In genomic region chrIII:8043784-8044183, ce11 we compare ENCODE assay signal across 5 worm cellular contexts.
A peak's percentile ranks its signal among the peaks of the same experiment; 100 is the strongest.
TF ChIP-seq lines count a peak whose summit lies in the region.

No protein-coding gene starts in this region.

TF ChIP-seq in whole organism, L1 larva, 84 proteins besides CTCF, POLR2A, EP300 and RAD21 (continues in another document):
- peak; percentile 6 to 98 (median 74) for TF ChIP-seq elt-3 (tag; optimal IDR thresholded peaks at IDR 0.05; lab: Kevin White, UChicago)
- TF ChIP-seq lin-13 (GFP tag; optimal IDR thresholded peaks at IDR 0.05; lab: Kevin White, UChicago): peak; percentile 98
- peak; percentile 99 for TF ChIP-seq snu-23 (GFP tag; optimal IDR thresholded peaks at IDR 0.05; lab: Kevin White, UChicago)
- TF ChIP-seq ceh-8 (GFP tag; optimal IDR thresholded peaks at IDR 0.05; lab: Kevin White, UChicago): peak; percentile 80
- TF ChIP-seq rnt-1 (tag; optimal IDR thresholded peaks at IDR 0.05; lab: Kevin White, UChicago): peak; percentile 99
- peak; percentile 75 for TF ChIP-seq elt-2 (tag; optimal IDR thresholded peaks at IDR 0.05; lab: Kevin White, UChicago)
- peak; percentile 96 for TF ChIP-seq nhr-237 (tag; optimal IDR thresholded peaks at IDR 0.05; lab: Kevin White, UChicago)
- peak; percentile 83 to 97 for TF ChIP-seq egl-27 (tag; optimal IDR thresholded peaks at IDR 0.05; lab: Kevin White, UChicago)
- no peak for TF ChIP-seq hlh-4 (tag; optimal IDR thresholded peaks at IDR 0.05; lab: Kevin White, UChicago)
- TF ChIP-seq pag-3 (tag; optimal IDR thresholded peaks at IDR 0.05; lab: Kevin White, UChicago; ENCODE audit: borderline replicate concordance, insufficient read depth): no peak
- peak; percentile 79 for TF ChIP-seq fkh-4 (tag; optimal IDR thresholded peaks at IDR 0.05; lab: Kevin White, UChicago; ENCODE audit: borderline replicate concordance)
- peak; percentile 92 for TF ChIP-seq ces-1 (GFP tag; optimal IDR thresholded peaks at IDR 0.05; lab: Kevin White, UChicago)
- TF ChIP-seq swsn-7 (tag; optimal IDR thresholded peaks at IDR 0.05; lab: Kevin White, UChicago): peak; percentile 95
- peak; percentile 98 for TF ChIP-seq unc-130 (tag; optimal IDR thresholded peaks at IDR 0.05; lab: Kevin White, UChicago)
- TF ChIP-seq blmp-1 (tag; optimal IDR thresholded peaks at IDR 0.05; lab: Kevin White, UChicago): peak; percentile 87
- peak; percentile 100 for TF ChIP-seq C16A3.4 (tag; optimal IDR thresholded peaks at IDR 0.05; lab: Kevin White, UChicago)
- TF ChIP-seq C04F5.9 (tag; optimal IDR thresholded peaks at IDR 0.05; lab: Kevin White, UChicago): peak; percentile 91

TF ChIP-seq in whole organism, L3 larva, 47 proteins besides CTCF, POLR2A, EP300 and RAD21 (continues in another document):
- peak; percentile 57 for TF ChIP-seq ztf-11 (tag; optimal IDR thresholded peaks at IDR 0.05; lab: Kevin White, UChicago)
- peak; percentile 100 for TF ChIP-seq pha-4 (tag; optimal IDR thresholded peaks at IDR 0.05; lab: Kevin White, UChicago)
- TF ChIP-seq nhr-25 (tag; optimal IDR thresholded peaks at IDR 0.05; lab: Kevin White, UChicago): peak; percentile 96
- no peak for TF ChIP-seq nhr-12 (tag; optimal IDR thresholded peaks at IDR 0.05; lab: Kevin White, UChicago)
- TF ChIP-seq sea-2 (GFP tag; optimal IDR thresholded peaks at IDR 0.05; lab: Kevin White, UChicago): no peak
- TF ChIP-seq lin-15B (tag; optimal IDR thresholded peaks at IDR 0.05; lab: Kevin White, UChicago): peak; percentile 99
- TF ChIP-seq mml-1 (tag; optimal IDR thresholded peaks at IDR 0.05; lab: Kevin White, UChicago): no peak
- peak; percentile 82 for TF ChIP-seq egl-5 (tag; optimal IDR thresholded peaks at IDR 0.05; lab: Kevin White, UChicago)
- peak; percentile 96 for TF ChIP-seq unc-62 (GFP tag; optimal IDR thresholded peaks at IDR 0.05; lab: Kevin White, UChicago)
- no peak for TF ChIP-seq unc-39 (tag; optimal IDR thresholded peaks at IDR 0.05; lab: Kevin White, UChicago)
- TF ChIP-seq mdl-1 (tag; optimal IDR thresholded peaks at IDR 0.05; lab: Kevin White, UChicago): peak; percentile 72
- peak in 1 of 2 experiments; percentile 14 for TF ChIP-seq eor-1 (tag; optimal IDR thresholded peaks at IDR 0.05; lab: Kevin White, UChicago)
- TF ChIP-seq ZK546.5 (tag; optimal IDR thresholded peaks at IDR 0.05; lab: Kevin White, UChicago): peak; percentile 66
- TF ChIP-seq elt-2 (tag; optimal IDR thresholded peaks at IDR 0.05; lab: Kevin White, UChicago): peak; percentile 93
- no peak for TF ChIP-seq ceh-9 (tag; optimal IDR thresholded peaks at IDR 0.05; lab: Kevin White, UChicago)
- peak; percentile 96 for TF ChIP-seq pqm-1 (tag; optimal IDR thresholded peaks at IDR 0.05; lab: Kevin White, UChicago)
- peak; percentile 87 for TF ChIP-seq tbx-2 (tag; optimal IDR thresholded peaks at IDR 0.05; lab: Kevin White, UChicago)
- TF ChIP-seq fkh-2 (tag; optimal IDR thresholded peaks at IDR 0.05; lab: Kevin White, UChicago): no peak
- peak; percentile 96 for TF ChIP-seq egl-27 (tag; optimal IDR thresholded peaks at IDR 0.05; lab: Kevin White, UChicago)

TF ChIP-seq in whole organism, early embryonic, 17 proteins besides CTCF, POLR2A, EP300 and RAD21:
- TF ChIP-seq sea-1 (GFP tag; conservative IDR thresholded peaks at IDR 0.05; lab: Robert Waterston, UW): peak; percentile 100
- peak; percentile 100 for TF ChIP-seq ceh-13 (GFP tag; optimal IDR thresholded peaks at IDR 0.05; lab: Kevin White, UChicago)
- TF ChIP-seq ets-7 (tag; optimal IDR thresholded peaks at IDR 0.05; lab: Kevin White, UChicago): peak; percentile 99
- TF ChIP-seq tbx-37 (GFP tag; conservative IDR thresholded peaks at IDR 0.05; lab: Robert Waterston, UW): peak; percentile 100
- peak; percentile 97 for TF ChIP-seq ceh-36 (tag; optimal IDR thresholded peaks at IDR 0.05; lab: Kevin White, UChicago)
- peak; percentile 100 for TF ChIP-seq F13C5.2 (tag; optimal IDR thresholded peaks at IDR 0.05; lab: Kevin White, UChicago)
- peak; percentile 100 for TF ChIP-seq tbx-11 (GFP tag; IDR thresholded peaks at IDR 0.05; lab: Robert Waterston, UW)
- peak; percentile 98 for TF ChIP-seq hnd-1 (tag; optimal IDR thresholded peaks at IDR 0.05; lab: Kevin White, UChicago)
- TF ChIP-seq hmg-4 (GFP tag; optimal IDR thresholded peaks at IDR 0.05; lab: Kevin White, UChicago): peak; percentile 100
- peak; percentile 96 for TF ChIP-seq aly-1 (tag; optimal IDR thresholded peaks at IDR 0.05; lab: Kevin White, UChicago)
- peak; percentile 100 for TF ChIP-seq B0310.2 (tag; optimal IDR thresholded peaks at IDR 0.05; lab: Kevin White, UChicago)
- peak; percentile 99 for TF ChIP-seq tra-4 (tag; optimal IDR thresholded peaks at IDR 0.05; lab: Kevin White, UChicago)
- TF ChIP-seq ama-1 (optimal IDR thresholded peaks at IDR 0.05; lab: Kevin White, UChicago): no peak
- peak; percentile 98 for TF ChIP-seq flt-1 (GFP tag; IDR thresholded peaks at IDR 0.05; lab: Robert Waterston, UW)
- TF ChIP-seq pes-1 (GFP tag; IDR thresholded peaks at IDR 0.05; lab: Robert Waterston, UW): peak; percentile 99
- TF ChIP-seq hmbx-1 (tag; optimal IDR thresholded peaks at IDR 0.05; lab: Kevin White, UChicago): peak; percentile 95
- peak; percentile 100 for TF ChIP-seq scrt-1 (GFP tag; IDR thresholded peaks at IDR 0.05; lab: Robert Waterston, UW)

TF ChIP-seq in whole organism, midembryonic, 9 proteins besides CTCF, POLR2A, EP300 and RAD21:
- TF ChIP-seq cog-1 (tag; optimal IDR thresholded peaks at IDR 0.05; lab: Kevin White, UChicago) (peak; percentile 100), flt-1 (GFP tag; IDR thresholded peaks at IDR 0.05; lab: Robert Waterston, UW) (peak; percentile 100), med-1 (GFP tag; optimal IDR thresholded peaks at IDR 0.05; lab: Kevin White, UChicago; ENCODE audit: insufficient read depth) (peak; percentile 73), ztf-23 (GFP tag; IDR thresholded peaks at IDR 0.05; lab: Robert Waterston, UW) (peak; percentile 99), klf-2 (GFP tag; conservative IDR thresholded peaks at IDR 0.05; lab: Robert Waterston, UW) (peak; percentile 100), tab-1 (GFP tag; IDR thresholded peaks at IDR 0.05; lab: Robert Waterston, UW) (peak; percentile 99), ztf-29 (GFP tag; IDR thresholded peaks at IDR 0.05; lab: Robert Waterston, UW) (peak; percentile 99), ref-1 (GFP tag; conservative IDR thresholded peaks at IDR 0.05; lab: Robert Waterston, UW) (peak; percentile 100), T22C8.4 (GFP tag; IDR thresholded peaks at IDR 0.05; lab: Robert Waterston, UW) (peak; percentile 99)

TF ChIP-seq in whole organism, young adult, 124 proteins besides CTCF, POLR2A, EP300 and RAD21 (continues in another document):
- TF ChIP-seq madf-6 (GFP tag; IDR thresholded peaks at IDR 0.05; lab: Robert Waterston, UW): no peak; the same call in none of the 2 replicates
- peak; percentile 90; the same call in 1 of the 2 replicates for TF ChIP-seq B0336.3 (GFP tag; IDR thresholded peaks at IDR 0.05; lab: Robert Waterston, UW)
- no peak for TF ChIP-seq ama-1 (optimal IDR thresholded peaks at IDR 0.05; lab: Kevin White, UChicago)
- no peak for TF ChIP-seq ama-1 (GFP tag; optimal IDR thresholded peaks at IDR 0.05; lab: Kevin White, UChicago)
- TF ChIP-seq K11D2.4 (GFP tag; IDR thresholded peaks at IDR 0.05; lab: Robert Waterston, UW): peak; percentile 95; the same call in 1 of the 2 replicates
- TF ChIP-seq bed-1 (GFP tag; IDR thresholded peaks at IDR 0.05; lab: Robert Waterston, UW): no peak
- TF ChIP-seq Y53G8AR.9 (GFP tag; conservative IDR thresholded peaks at IDR 0.05; lab: Robert Waterston, UW): peak; percentile 92
- TF ChIP-seq egl-18 (GFP tag; IDR thresholded peaks at IDR 0.05; lab: Robert Waterston, UW): peak; percentile 69; the same call in 1 of the 2 replicates
- TF ChIP-seq snpc-4 (GFP tag; optimal IDR thresholded peaks at IDR 0.05; lab: Kevin White, UChicago): peak; percentile 83
- peak; percentile 86 to 90 (median 89) for TF ChIP-seq snpc-4 (tag; optimal IDR thresholded peaks at IDR 0.05; lab: Kevin White, UChicago)
- TF ChIP-seq egrh-3 (GFP tag; IDR thresholded peaks at IDR 0.05; lab: Robert Waterston, UW): peak; percentile 90
- peak; percentile 55; the same call in 1 of the 2 replicates for TF ChIP-seq aptf-3 (GFP tag; IDR thresholded peaks at IDR 0.05; lab: Robert Waterston, UW)
- TF ChIP-seq hrde-1 (tag; optimal IDR thresholded peaks at IDR 0.05; lab: Kevin White, UChicago; ENCODE audit: borderline replicate concordance): peak; percentile 93
- TF ChIP-seq hmg-1.2 (GFP tag; IDR thresholded peaks at IDR 0.05; lab: Robert Waterston, UW): peak; percentile 88
- peak; percentile 98 for TF ChIP-seq ZK185.1 (tag; optimal IDR thresholded peaks at IDR 0.05; lab: Kevin White, UChicago; ENCODE audit: poor library complexity, severe bottlenecking)
- TF ChIP-seq efl-1 (GFP tag; optimal IDR thresholded peaks at IDR 0.05; lab: Kevin White, UChicago): peak; percentile 83
- peak; percentile 51 for TF ChIP-seq ceh-79 (tag; optimal IDR thresholded peaks at IDR 0.05; lab: Kevin White, UChicago)
- TF ChIP-seq atf-7 (tag; optimal IDR thresholded peaks at IDR 0.05; lab: Kevin White, UChicago): no peak
- peak; percentile 38 for TF ChIP-seq F10E7.11 (tag; optimal IDR thresholded peaks at IDR 0.05; lab: Kevin White, UChicago)
- no peak for TF ChIP-seq ceh-58 (GFP tag; IDR thresholded peaks at IDR 0.05; lab: Robert Waterston, UW)
- TF ChIP-seq hsf-1 (GFP tag; IDR thresholded peaks at IDR 0.05; lab: Robert Waterston, UW): peak; percentile 71
- peak; percentile 89 for TF ChIP-seq snpc-1.3 (tag; optimal IDR thresholded peaks at IDR 0.05; lab: Kevin White, UChicago; ENCODE audit: insufficient read depth)
- peak; percentile 76 for TF ChIP-seq madf-8 (GFP tag; conservative IDR thresholded peaks at IDR 0.05; lab: Robert Waterston, UW)
- TF ChIP-seq Y95B8A.8 (GFP tag; IDR thresholded peaks at IDR 0.05; lab: Robert Waterston, UW): peak; percentile 98
- TF ChIP-seq tbp1 (GFP tag; optimal IDR thresholded peaks at IDR 0.05; lab: Kevin White, UChicago): peak; percentile 80
- TF ChIP-seq zim-3 (tag; optimal IDR thresholded peaks at IDR 0.05; lab: Kevin White, UChicago): peak; percentile 99
- peak; percentile 98 for TF ChIP-seq Y79H2A.3 (GFP tag; conservative IDR thresholded peaks at IDR 0.05; lab: Robert Waterston, UW)
- TF ChIP-seq ekl-4 (GFP tag; IDR thresholded peaks at IDR 0.05; lab: Robert Waterston, UW): peak; percentile 93
- TF ChIP-seq ceh-100 (GFP tag; IDR thresholded peaks at IDR 0.05; lab: Robert Waterston, UW): peak; percentile 100
- TF ChIP-seq F49E8.2 (tag; optimal IDR thresholded peaks at IDR 0.05; lab: Kevin White, UChicago; ENCODE audit: insufficient read depth): peak; percentile 97
- peak; percentile 91 for TF ChIP-seq snpc-3.4 (tag; optimal IDR thresholded peaks at IDR 0.05; lab: Kevin White, UChicago)
- peak; percentile 94 for TF ChIP-seq lir-1 (GFP tag; conservative IDR thresholded peaks at IDR 0.05; lab: Robert Waterston, UW)
- TF ChIP-seq ztf-6 (GFP tag; IDR thresholded peaks at IDR 0.05; lab: Robert Waterston, UW): peak; percentile 99
- peak; percentile 97 for TF ChIP-seq madf-10 (tag; optimal IDR thresholded peaks at IDR 0.05; lab: Kevin White, UChicago)

Comparison
In these comparisons a context has a peak if more than half of its experiments do, and no peak if none do; other contexts are left out.
1. Of the 8 proteins assayed by ChIP-seq in both whole organism, young adult and whole organism, L1 larva: peak only in whole organism, young adult: none; only in whole organism, L1 larva: none; in both: dpl-1, efl-1, lin-35, nhr-90, snpc-4, unc-130 and 1 more; in neither: 1.